Worm (Caenorhabditis elegans): ENCODE results near the gene trpp-12.

The trpp-12 gene

ce11 chrX:2382227-2382626 lies 27.3 kb upstream of the trpp-12 start (continued):
- TF ChIP-seq dmd-6 (GFP tag; IDR thresholded peaks at IDR 0.05) (peak; percentile 57), nhr-25 (tag; optimal IDR thresholded peaks at IDR 0.05; ENCODE audit: borderline replicate concordance, insufficient read depth) (no peak), nhr-48 (tag; optimal IDR thresholded peaks at IDR 0.05) (no peak), dmd-8 (GFP tag; IDR thresholded peaks at IDR 0.05) (no peak), hif-1 (tag; optimal IDR thresholded peaks at IDR 0.05) (peak in 1 of 2 experiments; percentile 11), php-3 (GFP tag; IDR thresholded peaks at IDR 0.05) (no peak), dve-1 (tag; optimal IDR thresholded peaks at IDR 0.05; ENCODE audit: insufficient read depth) (peak; percentile 66), hlh-30 (tag; optimal IDR thresholded peaks at IDR 0.05; ENCODE audit: insufficient read depth) (peak; percentile 60), lin-38 (GFP tag; IDR thresholded peaks at IDR 0.05) (no peak), ces-1 (GFP tag; optimal IDR thresholded peaks at IDR 0.05) (no peak), hmg-1.1 (GFP tag; IDR thresholded peaks at IDR 0.05) (peak; percentile 73), jun-1 (tag; optimal IDR thresholded peaks at IDR 0.05) (no peak), fos-1 (tag; optimal IDR thresholded peaks at IDR 0.05) (no peak), pha-4 (GFP tag; IDR thresholded peaks at IDR 0.05) (no peak), pha-4 (tag; optimal IDR thresholded peaks at IDR 0.05) (no peak), saeg-2 (GFP tag; IDR thresholded peaks at IDR 0.05) (no peak), lin-29 (GFP tag; IDR thresholded peaks at IDR 0.05) (no peak), hlh-11 (tag; optimal IDR thresholded peaks at IDR 0.05) (peak; percentile 54), vab-7 (GFP tag; IDR thresholded peaks at IDR 0.05) (no peak), zfp-2 (tag; optimal IDR thresholded peaks at IDR 0.05) (no peak), snpc-4 (tag; optimal IDR thresholded peaks at IDR 0.05) (no peak), skn-1 (tag; optimal IDR thresholded peaks at IDR 0.05) (no peak), ceh-82 (tag; optimal IDR thresholded peaks at IDR 0.05) (no peak), F37D6.2 (tag; optimal IDR thresholded peaks at IDR 0.05) (peak; percentile 9), mdl-1 (tag; optimal IDR thresholded peaks at IDR 0.05) (peak in 1 of 2 experiments; percentile 31), nhr-10 (tag; optimal IDR thresholded peaks at IDR 0.05) (no peak), tag-97 (GFP tag; IDR thresholded peaks at IDR 0.05) (no peak), egl-27 (tag; optimal IDR thresholded peaks at IDR 0.05) (no peak), ama-1 (optimal IDR thresholded peaks at IDR 0.05) (no peak), lin-1 (GFP tag; IDR thresholded peaks at IDR 0.05) (no peak), nhr-111 (GFP tag; optimal IDR thresholded peaks at IDR 0.05) (no peak), lin-13 (GFP tag; optimal IDR thresholded peaks at IDR 0.05) (no peak), madf-9 (GFP tag; conservative IDR thresholded peaks at IDR 0.05) (no peak), mxl-2 (GFP tag; conservative IDR thresholded peaks at IDR 0.05) (no peak), nhr-77 (tag; optimal IDR thresholded peaks at IDR 0.05) (peak; percentile 9)

- TF ChIP-seq hlh-11 (tag; optimal IDR thresholded peaks at IDR 0.05) (peak; percentile 34), madf-9 (GFP tag; conservative IDR thresholded peaks at IDR 0.05) (0 out of 2 replicates have a peak, but pooled peaks have one; percentile 28), lin-39 (tag; optimal IDR thresholded peaks at IDR 0.05) (no peak), mxl-3 (GFP tag; optimal IDR thresholded peaks at IDR 0.05) (peak; percentile 43), F26F4.8 (GFP tag; conservative IDR thresholded peaks at IDR 0.05) (no peak), nhr-111 (GFP tag; optimal IDR thresholded peaks at IDR 0.05) (no peak), aha-1 (tag) (peak; percentile 16), egl-27 (tag; optimal IDR thresholded peaks at IDR 0.05) (no peak)
Measured at ce11 chrX:2385453-2385852, 24.0 kb upstream of the trpp-12 start, which contains the start of gene F47G3.1. Gene F47G3.1 (plus strand): TSS chrX:2385753.
